Worm (Caenorhabditis elegans) whole organism, L4 larva: Measurements from ENCODE around the gene K10D6.4.

Experiments
- F49E8.2 ChIP-seq: sonication (generic microtip); optimal IDR thresholded peaks from 2 replicates; lab custom pipeline; 2016; ENCODE audit warnings: missing compliant biosample characterization, mild to moderate bottlenecking, missing genetic modification characterization, borderline replicate concordance
- T20F7.1 ChIP-seq: fragments of 200-800 bp; sonication (Bioruptor generic); optimal IDR thresholded peaks from 2 replicates; lab custom pipeline; 2018; ENCODE audit warnings: mild to moderate bottlenecking, missing genetic modification characterization, missing compliant biosample characterization
- snpc-4 ChIP-seq: fragments of 150-350 bp; optimal IDR thresholded peaks from 2 replicates; lab custom pipeline; 2014; ENCODE audit warnings: missing biosample characterization, missing genetic modification characterization
- zag-1 ChIP-seq: fragments of 150-350 bp; optimal IDR thresholded peaks from 2 replicates; lab custom pipeline; 2014; ENCODE audit warnings: missing biosample characterization, missing genetic modification characterization
- ztf-11 ChIP-seq: fragments of 150-350 bp; optimal IDR thresholded peaks from 2 replicates; lab custom pipeline; 2014; ENCODE audit warnings: missing biosample characterization, missing genetic modification characterization

DNA sequence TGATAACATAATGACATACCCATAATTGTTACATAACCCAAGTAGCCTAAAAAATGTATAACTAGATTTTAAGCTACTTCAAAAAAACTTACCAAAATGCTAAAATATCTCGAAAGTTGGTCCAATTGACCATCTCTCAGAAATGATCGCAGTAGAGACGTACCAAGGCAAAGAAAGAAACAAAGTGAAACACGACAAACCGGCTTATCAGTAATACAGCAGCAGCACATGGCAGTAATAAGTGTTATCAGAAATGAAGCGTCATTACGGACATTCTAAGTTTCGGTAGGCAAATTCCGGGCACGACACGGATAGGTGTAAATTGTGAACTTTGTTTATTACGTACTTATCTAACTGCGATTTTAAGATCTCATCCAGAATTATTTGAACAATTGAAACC is 63.8 kb downstream of the K10D6.4 start, which contains the start of gene cln-3.1:
- TF ChIP-seq ztf-11 (tag; lab: Kevin White, UChicago) = no peak
- no peak for TF ChIP-seq F49E8.2 (tag; lab: Kevin White, UChicago)
- no peak for TF ChIP-seq T20F7.1 (GFP tag; lab: Kevin White, UChicago)
- no peak for TF ChIP-seq snpc-4 (tag; lab: Kevin White, UChicago)
- no peak for TF ChIP-seq zag-1 (tag; lab: Kevin White, UChicago)
